Fruit fly (Drosophila melanogaster) whole organism, pupa: ENCODE measurements around the gene Oatp33Ea.
A peak's percentile ranks its signal among the peaks of the same experiment; 100 is the strongest.

Experiments used
- CG10348 ChIP-seq: fragments of 200-800 bp; sonication (Bioruptor generic); IDR thresholded peaks from 2 replicates; pipeline ENCODE4 v1.3.6; 2022; ENCODE audit warnings: missing biosample characterization, missing genetic modification characterization
- CG12605 ChIP-seq: fragments of 200-800 bp; sonication (Bioruptor generic); IDR thresholded peaks from 2 replicates; pipeline ENCODE4 v1.3.6; 2022; ENCODE audit warnings: missing biosample characterization, missing genetic modification characterization
- CG13204 ChIP-seq: fragments of 200-800 bp; sonication (Bioruptor generic); optimal IDR thresholded peaks from 2 replicates; lab custom pipeline; 2018; ENCODE audit warnings: missing biosample characterization, mild to moderate bottlenecking, missing genetic modification characterization, moderate library complexity
- CG14655 ChIP-seq: fragments of 200-800 bp; sonication (Bioruptor generic); optimal IDR thresholded peaks from 3 replicates; lab custom pipeline; 2017; ENCODE audit warnings: mild to moderate bottlenecking, missing biosample characterization, missing genetic modification reagents, missing genetic modification characterization
- CG15710 ChIP-seq: fragments of 200-800 bp; sonication (Bioruptor generic); optimal IDR thresholded peaks from 2 replicates; lab custom pipeline; 2018; ENCODE audit warnings: missing biosample characterization, mild to moderate bottlenecking, missing genetic modification characterization, moderate library complexity
- CG17806 ChIP-seq: fragments of 200-800 bp; sonication (Bioruptor generic); optimal IDR thresholded peaks from 2 replicates; lab custom pipeline; 2018; ENCODE audit warnings: missing biosample characterization, mild to moderate bottlenecking, missing genetic modification characterization, moderate library complexity
- CG32121 ChIP-seq: fragments of 200-800 bp; sonication (Bioruptor generic); IDR thresholded peaks from 2 replicates; pipeline ENCODE4 v1.3.6; 2022; ENCODE audit warnings: missing biosample characterization, missing genetic modification characterization
- CG34367 ChIP-seq: fragments of 200-800 bp; sonication (Bioruptor generic); optimal IDR thresholded peaks from 2 replicates; lab custom pipeline; 2018; ENCODE audit warnings: missing biosample characterization, mild to moderate bottlenecking, missing genetic modification characterization
- CG4496 ChIP-seq: fragments of 200-800 bp; sonication (Bioruptor generic); IDR thresholded peaks from 3 replicates; pipeline ENCODE4 v1.3.6; 2022; ENCODE audit warnings: missing biosample characterization, missing genetic modification characterization
- CG8159 ChIP-seq: fragments of 200-800 bp; sonication (Bioruptor generic); optimal IDR thresholded peaks from 3 replicates; lab custom pipeline; 2018; ENCODE audit warnings: missing biosample characterization, mild to moderate bottlenecking, missing genetic modification characterization, moderate library complexity
- CG8301 ChIP-seq: fragments of 200-800 bp; sonication (Bioruptor generic); optimal IDR thresholded peaks from 2 replicates; lab custom pipeline; 2018; ENCODE audit warnings: missing biosample characterization, mild to moderate bottlenecking, missing genetic modification characterization
- CG9948 ChIP-seq: fragments of 200-800 bp; sonication (Bioruptor generic); optimal IDR thresholded peaks from 2 replicates; lab custom pipeline; 2018; ENCODE audit warnings: missing biosample characterization, mild to moderate bottlenecking, missing genetic modification characterization, moderate library complexity
- D1 ChIP-seq: fragments of 200-800 bp; sonication (Bioruptor generic); optimal IDR thresholded peaks from 2 replicates; lab custom pipeline; 2018; ENCODE audit warnings: missing biosample characterization, mild to moderate bottlenecking, missing genetic modification characterization, moderate library complexity
- EcR ChIP-seq: fragments of 200-800 bp; sonication (Bioruptor generic); optimal IDR thresholded peaks from 3 replicates; lab custom pipeline; 2019; ENCODE audit warnings: missing biosample characterization, missing genetic modification characterization, mild to moderate bottlenecking, moderate library complexity, missing genetic modification reagents
- Ets98B ChIP-seq: fragments of 200-800 bp; sonication (Bioruptor generic); IDR thresholded peaks from 2 replicates; pipeline ENCODE4 v1.3.6; 2022; ENCODE audit warnings: missing biosample characterization, missing genetic modification characterization
- Pif1A ChIP-seq: fragments of 200-800 bp; sonication (Bioruptor generic); optimal IDR thresholded peaks from 3 replicates; lab custom pipeline; 2016; ENCODE audit warnings: missing biosample characterization, missing genetic modification characterization
- Pif1B ChIP-seq: fragments of 200-800 bp; sonication (Bioruptor generic); optimal IDR thresholded peaks from 3 replicates; lab custom pipeline; 2016; ENCODE audit warnings: missing biosample characterization, missing genetic modification characterization
- Snoo ChIP-seq: fragments of 200-800 bp; sonication (Bioruptor generic); optimal IDR thresholded peaks from 3 replicates; lab custom pipeline; 2017; ENCODE audit warnings: missing biosample characterization, mild to moderate bottlenecking, missing genetic modification characterization, inconsistent platforms
- fd96Ca ChIP-seq: fragments of 200-800 bp; sonication (Bioruptor generic); IDR thresholded peaks from 3 replicates; pipeline ENCODE4 v1.3.6; 2022; ENCODE audit warnings: missing biosample characterization, missing genetic modification characterization
- gl ChIP-seq: fragments of 200-800 bp; sonication (Bioruptor generic); optimal IDR thresholded peaks from 2 replicates; lab custom pipeline; 2018; ENCODE audit warnings: missing biosample characterization, mild to moderate bottlenecking, missing genetic modification characterization
- rn ChIP-seq: fragments of 200-800 bp; sonication (Bioruptor generic); IDR thresholded peaks from 2 replicates; pipeline ENCODE4 v1.3.6; 2022; ENCODE audit warnings: missing biosample characterization, missing genetic modification characterization

The Oatp33Ea gene

DNA sequence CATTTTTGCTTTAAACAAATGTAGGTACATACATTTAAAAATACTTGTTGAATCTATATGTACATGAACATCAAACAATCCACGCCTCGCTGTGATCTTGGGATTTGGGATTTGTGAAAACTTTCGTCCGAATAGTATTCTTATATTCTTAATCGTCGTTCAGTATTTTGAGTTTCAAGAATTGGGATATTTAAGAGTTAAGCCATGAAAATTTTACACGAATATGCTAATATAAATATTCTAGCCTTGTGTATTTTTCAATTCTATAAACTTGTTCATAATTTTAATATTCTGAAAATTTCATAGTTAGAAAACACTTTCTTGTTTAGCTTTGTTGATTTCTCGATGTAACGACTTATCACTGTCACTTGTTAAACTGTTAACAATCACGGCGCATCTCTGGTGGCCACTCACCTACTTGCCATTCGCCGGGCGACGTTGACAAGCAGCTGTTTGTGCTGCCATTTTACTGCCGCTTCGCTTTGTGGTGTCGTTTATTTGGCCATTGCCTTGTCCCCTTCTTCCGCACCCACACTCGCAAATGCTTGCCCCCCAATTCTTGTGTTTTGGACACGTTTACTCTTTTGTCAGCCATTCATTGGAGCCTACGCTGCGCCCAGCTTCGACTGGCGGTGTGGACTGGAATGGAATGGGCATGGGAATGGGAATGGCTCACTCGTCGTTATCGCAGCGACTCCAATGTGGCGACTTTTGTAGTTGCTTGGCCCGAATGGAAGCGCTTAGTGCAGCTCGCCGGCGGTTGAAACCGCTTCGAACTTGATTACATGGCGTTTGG is 9.6 kb downstream of the Oatp33Ea start:
- TF ChIP-seq EcR (GFP tag; lab: Kevin White, UChicago) = peak; percentile 92
- no peak for TF ChIP-seq CG4496 (GFP tag; lab: Robert Waterston, UW)
- no peak for TF ChIP-seq CG17806 (tag; lab: Kevin White, UChicago)
- TF ChIP-seq fd96Ca (GFP tag; lab: Robert Waterston, UW) = 0 out of 3 replicates have a peak, but pooled peaks have one; percentile 41
- no peak for TF ChIP-seq CG12605 (GFP tag; lab: Robert Waterston, UW)
- TF ChIP-seq D1 (tag; lab: Kevin White, UChicago) = no peak
- TF ChIP-seq CG34367 (tag; lab: Kevin White, UChicago) = no peak
- no peak for TF ChIP-seq CG13204
- TF ChIP-seq CG32121 (GFP tag; lab: Robert Waterston, UW) = no peak
- no peak for TF ChIP-seq Pif1A
- TF ChIP-seq CG8159 = no peak
- TF ChIP-seq CG15710 = no peak
- no peak for TF ChIP-seq Pif1B (GFP tag; lab: Kevin White, UChicago)

DNA sequence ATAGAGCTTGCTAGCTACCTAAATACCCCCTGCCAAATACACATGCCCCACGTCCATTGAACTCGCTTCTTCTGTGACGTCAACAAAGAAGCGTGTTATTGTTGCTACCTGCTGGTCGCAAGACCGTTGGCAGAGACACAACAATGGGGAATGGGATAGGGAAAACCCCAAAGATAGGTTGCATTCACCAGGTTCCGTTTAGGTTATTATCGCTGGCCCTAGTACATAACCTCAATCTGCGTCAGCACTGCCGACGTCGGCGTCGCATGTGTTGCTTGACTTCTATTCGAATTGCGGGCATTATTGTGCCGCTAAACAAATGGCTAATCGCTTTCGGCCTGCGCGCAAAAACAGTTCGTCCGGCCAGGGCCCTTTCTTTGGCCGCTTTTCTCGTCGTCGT is 10.3 kb downstream of the Oatp33Ea start:
- TF ChIP-seq EcR (GFP tag; lab: Kevin White, UChicago) (peak; percentile 76), CG12605 (GFP tag; lab: Robert Waterston, UW) (no peak)
- TF ChIP-seq, all 21 proteins: peak for 1

DNA sequence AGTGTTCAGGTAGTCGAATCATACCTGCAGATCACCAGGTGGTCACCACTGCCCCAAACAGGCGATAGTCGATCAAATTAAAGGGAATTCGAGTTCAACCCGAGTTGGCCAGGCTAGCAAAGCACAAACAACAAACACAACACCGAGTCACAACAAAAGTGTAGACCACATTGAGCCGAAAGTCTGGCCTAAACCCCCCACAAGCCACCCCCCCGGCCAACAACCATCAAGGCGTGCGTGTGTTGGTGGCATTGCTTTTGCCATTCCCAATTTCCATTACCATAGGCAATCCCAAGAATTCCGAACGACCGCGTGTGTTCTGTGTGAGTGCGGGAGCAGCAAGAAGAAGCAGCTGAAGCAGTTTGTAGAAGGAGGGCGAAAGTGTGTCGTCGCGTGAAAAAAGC is 11.2 kb downstream of the Oatp33Ea start, which contains the start of gene SC35:
TSS of gene SC35 (minus strand) at position 131 of the 404 bp plus-strand sequence.
- TF ChIP-seq EcR (GFP tag; lab: Kevin White, UChicago) (peak; percentile 54), CG13204 (no peak), CG4496 (GFP tag; lab: Robert Waterston, UW) (peak; percentile 55; the same call in 2 of the 3 replicates)

DNA sequence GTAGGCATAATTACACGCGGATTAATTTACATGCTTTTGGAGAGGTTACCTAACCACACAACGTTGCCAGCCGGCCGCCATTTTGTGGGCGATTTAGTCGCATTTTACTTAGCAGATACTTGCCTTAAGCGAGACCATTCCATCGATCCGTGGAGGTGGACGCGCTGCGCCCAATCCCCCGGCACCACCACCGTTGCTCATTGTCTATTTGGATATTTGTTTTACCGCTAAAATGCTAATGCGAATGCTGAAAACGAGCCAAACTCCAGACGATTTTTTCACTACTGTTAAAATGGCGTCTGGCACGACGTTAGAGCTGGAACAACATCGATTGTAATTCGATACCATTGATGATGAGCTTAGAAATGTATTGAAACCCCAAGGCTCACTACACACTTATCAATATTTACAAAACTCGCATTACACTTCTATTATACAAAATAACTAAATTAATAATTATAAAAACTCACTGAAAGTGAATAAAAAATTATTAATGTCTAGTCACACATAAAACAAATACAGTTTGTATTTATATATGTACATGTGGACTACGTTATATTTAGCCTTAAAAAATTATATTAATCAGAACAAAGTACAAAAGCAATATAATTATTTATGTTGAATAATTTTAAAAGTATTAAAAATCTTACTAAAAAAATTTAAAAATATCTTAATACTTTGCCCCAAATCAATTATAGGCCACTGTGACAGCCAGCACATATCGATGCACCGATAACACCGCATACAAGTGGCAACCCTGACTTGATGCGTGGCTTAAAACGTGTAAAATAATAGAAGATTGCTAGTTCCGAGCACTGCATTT is 11.8 kb downstream of the Oatp33Ea start, which contains the start of gene eRF3:
TSS of gene eRF3 (plus strand) at position 741 of the 823 bp plus-strand sequence.
- TF ChIP-seq CG13204 (no peak), CG4496 (GFP tag; lab: Robert Waterston, UW) (0 out of 3 replicates have a peak, but pooled peaks have one; percentile 25), CG32121 (GFP tag; lab: Robert Waterston, UW) (peak; percentile 56), CG10348 (GFP tag; lab: Robert Waterston, UW) (peak; percentile 24; the same call in 1 of the 2 replicates), rn (GFP tag; lab: Robert Waterston, UW) (no peak; the same call in 1 of the 2 replicates), Pif1A (no peak), CG9948 (tag; lab: Kevin White, UChicago) (peak; percentile 64), fd96Ca (GFP tag; lab: Robert Waterston, UW) (peak; percentile 10; the same call in 2 of the 3 replicates), CG34367 (tag; lab: Kevin White, UChicago) (peak; percentile 56), Pif1B (GFP tag; lab: Kevin White, UChicago) (peak; percentile 22), CG17806 (tag; lab: Kevin White, UChicago) (peak; percentile 56), Ets98B (GFP tag; lab: Robert Waterston, UW) (peak; percentile 59; the same call in 1 of the 2 replicates), CG8301 (tag; lab: Kevin White, UChicago) (peak; percentile 33), CG8159 (peak; percentile 78), D1 (tag; lab: Kevin White, UChicago) (no peak), CG12605 (GFP tag; lab: Robert Waterston, UW) (peak; percentile 13), EcR (GFP tag; lab: Kevin White, UChicago) (no peak), CG15710 (peak; percentile 73), Snoo (tag; lab: Kevin White, UChicago) (peak; percentile 46), CG14655 (no peak), gl (tag; lab: Kevin White, UChicago) (no peak)

DNA sequence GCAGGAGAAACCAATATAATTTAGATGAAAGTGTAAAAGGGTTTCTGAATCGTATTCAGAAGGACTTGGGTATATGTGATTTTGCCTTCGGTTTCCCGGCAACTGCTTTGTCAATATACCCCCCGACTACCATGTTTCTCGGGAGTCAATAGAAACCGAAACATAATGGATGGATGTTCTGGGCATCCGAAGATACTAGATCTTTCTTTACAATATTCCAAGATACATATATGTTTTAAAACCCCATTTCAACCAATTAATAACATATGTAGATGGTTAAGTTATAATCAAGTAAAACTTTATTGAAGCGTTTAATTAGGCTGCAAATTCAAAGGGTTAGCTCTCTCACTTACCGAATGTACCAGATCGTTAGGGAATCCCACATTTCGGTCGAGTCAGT is 14.9 kb downstream of the Oatp33Ea start, which contains the start of gene CG5435:
TSS of gene CG5435 (minus strand) at position 101 of the 400 bp plus-strand sequence.
- TF ChIP-seq CG9948 (tag; lab: Kevin White, UChicago) (no peak), CG10348 (GFP tag; lab: Robert Waterston, UW) (no peak), CG12605 (GFP tag; lab: Robert Waterston, UW) (no peak), CG4496 (GFP tag; lab: Robert Waterston, UW) (no peak), CG13204 (no peak), fd96Ca (GFP tag; lab: Robert Waterston, UW) (no peak), Ets98B (GFP tag; lab: Robert Waterston, UW) (no peak), CG15710 (no peak), CG8159 (no peak), CG8301 (tag; lab: Kevin White, UChicago) (no peak), gl (tag; lab: Kevin White, UChicago) (no peak), CG14655 (no peak), EcR (GFP tag; lab: Kevin White, UChicago) (no peak)
